Fruit fly (Drosophila melanogaster) S2 (cell line): Measurements from ENCODE around the gene sea.

Experiments
- CG8478 ChIP-seq: fragments of >200 bp; optimal IDR thresholded peaks from 2 replicates; lab custom pipeline; 2018
- CTCF ChIP-seq, 2 experiments: fragments of >200 bp; optimal IDR thresholded peaks; 2 replicates each; lab custom pipeline; 2018

- no peak for TF ChIP-seq CG8478 (lab: Kevin White, UChicago)
- no peak for TF ChIP-seq CTCF (optimal IDR thresholded peaks at IDR 0.05; lab: Kevin White, UChicago)
Measured at dm6 chr3R:11578645-11579044, 11.8 kb upstream of the sea start, which contains the start of the genes CG6790 and CG5342.
